Fruit fly (Drosophila melanogaster) Kc167 (cell line): ENCODE data around the gene vir-1.

Source experiments
- h ChIP-seq: fragments of >200 bp; optimal IDR thresholded peaks from 3 replicates; lab custom pipeline; 2018; ENCODE audit warnings: missing external identifiers
- insv ChIP-seq: fragments of >200 bp; optimal IDR thresholded peaks from 3 replicates; lab custom pipeline; 2018; ENCODE audit warnings: missing external identifiers
- psq ChIP-seq: fragments of >200 bp; optimal IDR thresholded peaks from 2 replicates; lab custom pipeline; 2017; ENCODE audit warnings: missing external identifiers

- TF ChIP-seq insv (lab: Kevin White, UChicago) = no peak
- no peak for TF ChIP-seq h (lab: Kevin White, UChicago)
- TF ChIP-seq psq (lab: Kevin White, UChicago) = no peak
These were observed 42.1 kb upstream of the vir-1 start for dm6 chr2L:12465164-12466011.
